Worm (Caenorhabditis elegans) whole organism, L2 larva: ENCODE results near the gene C26D10.3.

Source experiments
- Y55F3AM.14 ChIP-seq: fragments of 200-800 bp; sonication (Bioruptor generic); optimal IDR thresholded peaks from 2 replicates; lab custom pipeline; 2018; ENCODE audit warnings: mild to moderate bottlenecking, missing genetic modification characterization, missing compliant biosample characterization
- ama-1 ChIP-seq: fragments of 150-350 bp; optimal IDR thresholded peaks from 2 replicates; lab custom pipeline; 2018; ENCODE audit warnings: inconsistent platforms
- elt-1 ChIP-seq: fragments of 150-350 bp; optimal IDR thresholded peaks from 2 replicates; lab custom pipeline; 2014; ENCODE audit warnings: missing biosample characterization, missing genetic modification characterization
- lin-39 ChIP-seq: fragments of 150-350 bp; optimal IDR thresholded peaks from 2 replicates; lab custom pipeline; 2014; ENCODE audit warnings: missing biosample characterization, missing genetic modification reagents, missing genetic modification characterization
- nhr-12 ChIP-seq: fragments of 150-350 bp; optimal IDR thresholded peaks from 2 replicates; lab custom pipeline; 2014; ENCODE audit warnings: missing biosample characterization, missing genetic modification characterization
- nhr-237 ChIP-seq: fragments of 150-350 bp; optimal IDR thresholded peaks from 2 replicates; lab custom pipeline; 2014; ENCODE audit warnings: missing biosample characterization, missing genetic modification characterization
- zag-1 ChIP-seq: fragments of 150-350 bp; optimal IDR thresholded peaks from 2 replicates; lab custom pipeline; 2014; ENCODE audit warnings: missing biosample characterization, missing genetic modification characterization
- ztf-4 ChIP-seq: fragments of 150-350 bp; optimal IDR thresholded peaks from 2 replicates; lab custom pipeline; 2014; ENCODE audit warnings: missing biosample characterization, missing genetic modification characterization

- TF ChIP-seq Y55F3AM.14 (GFP tag; lab: Kevin White, UChicago), result no peak
- no peak for TF ChIP-seq zag-1 (tag; lab: Kevin White, UChicago)
- no peak for TF ChIP-seq lin-39 (tag; lab: Kevin White, UChicago)
- TF ChIP-seq ama-1 (lab: Kevin White, UChicago), result no peak
- no peak for TF ChIP-seq elt-1 (tag; lab: Kevin White, UChicago)
- TF ChIP-seq nhr-12 (tag; lab: Kevin White, UChicago), result no peak
- no peak for TF ChIP-seq ztf-4 (tag; lab: Kevin White, UChicago)
- no peak for TF ChIP-seq nhr-237
Measured at ce11 chrII:8344803-8345202, 19.6 kb downstream of the C26D10.3 start.
